Worm (Caenorhabditis elegans) whole organism, midembryonic: ENCODE measurements around the gene Y39E4B.13.

ENCODE experiments used
- flt-1 ChIP-seq: fragments of 200-800 bp; sonication (Bioruptor generic); IDR thresholded peaks from 2 replicates; pipeline ENCODE4 v1.3.6; 2022; ENCODE audit warnings: missing genetic modification characterization, missing compliant biosample characterization
- tab-1 ChIP-seq: fragments of 200-800 bp; sonication (Bioruptor generic); IDR thresholded peaks from 2 replicates; pipeline ENCODE4 v1.3.6; 2022; ENCODE audit warnings: missing genetic modification characterization, missing compliant biosample characterization
- ztf-23 ChIP-seq: fragments of 200-800 bp; sonication (Bioruptor generic); IDR thresholded peaks from 2 replicates; pipeline ENCODE4 v1.3.6; 2022; ENCODE audit warnings: missing genetic modification reagents, missing genetic modification characterization, missing compliant biosample characterization
- ztf-29 ChIP-seq: fragments of 200-800 bp; sonication (Bioruptor generic); IDR thresholded peaks from 2 replicates; pipeline ENCODE4 v1.3.6; 2022; ENCODE audit warnings: missing genetic modification reagents, missing genetic modification characterization, missing compliant biosample characterization

DNA sequence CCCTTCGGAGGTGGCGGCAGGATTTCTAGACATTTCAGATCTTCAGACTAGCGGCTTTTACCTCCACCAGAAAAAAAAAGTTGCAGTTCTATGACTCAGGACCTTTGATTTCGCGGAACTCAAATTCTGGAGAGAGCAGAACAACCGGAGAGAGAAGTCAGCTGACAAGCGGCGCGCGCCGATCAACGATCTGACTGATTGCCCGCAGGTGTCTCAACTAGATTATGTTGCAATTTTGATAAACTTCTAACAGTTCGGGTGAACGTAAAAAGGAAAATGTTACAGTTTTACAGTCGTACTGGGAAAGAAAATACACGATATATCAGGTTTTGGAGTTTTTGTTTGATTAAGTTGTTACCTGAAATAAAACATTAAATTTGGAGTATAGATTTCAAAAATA lies 27.9 kb upstream of the Y39E4B.13 start:
- TF ChIP-seq tab-1 (no peak), ztf-29 (GFP tag; lab: Robert Waterston, UW) (no peak), flt-1 (GFP tag; lab: Robert Waterston, UW) (no peak; the same call in 1 of the 2 replicates), ztf-23 (GFP tag; lab: Robert Waterston, UW) (no peak)
